Fruit fly (Drosophila melanogaster) whole organism, adult: Measurements from ENCODE around the gene Usp1.

Source experiments
- CG5204 ChIP-seq: fragments of 200-800 bp; sonication (Bioruptor generic); optimal IDR thresholded peaks from 2 replicates; lab custom pipeline; 2016; ENCODE audit warnings: missing biosample characterization, missing genetic modification characterization
- CG7045 ChIP-seq: fragments of 200-800 bp; sonication (Bioruptor generic); optimal IDR thresholded peaks from 2 replicates; lab custom pipeline; 2017; ENCODE audit warnings: missing biosample characterization, mild to moderate bottlenecking, missing genetic modification characterization

DNA sequence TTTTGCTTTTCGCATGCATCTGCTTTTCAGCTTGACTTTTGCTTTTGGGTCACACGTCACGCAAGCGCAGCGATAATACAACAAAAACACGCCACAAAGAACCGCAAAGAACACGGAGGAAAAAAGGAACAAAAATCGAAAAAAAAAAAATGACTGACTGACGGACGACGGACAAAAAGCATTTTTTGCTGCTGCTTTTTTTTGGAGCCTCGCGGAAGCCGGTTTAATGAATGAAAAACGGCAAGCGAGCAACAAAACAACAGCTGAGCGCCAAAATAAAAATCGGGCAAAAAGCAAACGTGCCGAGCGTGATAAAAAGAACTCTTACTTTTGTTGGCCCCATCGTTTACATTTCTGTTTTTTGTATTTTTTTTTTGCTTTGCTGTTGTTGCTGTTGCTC, 25.4 kb downstream of the Usp1 start:
- TF ChIP-seq CG7045 (no peak), CG5204 (GFP tag; lab: Kevin White, UChicago) (no peak)
